Worm (Caenorhabditis elegans) whole organism, dauer: ENCODE results near the gene hpo-40.

Experiments used
- unc-62 ChIP-seq: sonication (generic microtip); optimal IDR thresholded peaks from 2 replicates; lab custom pipeline; 2017; ENCODE audit warnings: missing biosample characterization, missing genetic modification reagents, missing genetic modification characterization

hpo-40 gene

DNA sequence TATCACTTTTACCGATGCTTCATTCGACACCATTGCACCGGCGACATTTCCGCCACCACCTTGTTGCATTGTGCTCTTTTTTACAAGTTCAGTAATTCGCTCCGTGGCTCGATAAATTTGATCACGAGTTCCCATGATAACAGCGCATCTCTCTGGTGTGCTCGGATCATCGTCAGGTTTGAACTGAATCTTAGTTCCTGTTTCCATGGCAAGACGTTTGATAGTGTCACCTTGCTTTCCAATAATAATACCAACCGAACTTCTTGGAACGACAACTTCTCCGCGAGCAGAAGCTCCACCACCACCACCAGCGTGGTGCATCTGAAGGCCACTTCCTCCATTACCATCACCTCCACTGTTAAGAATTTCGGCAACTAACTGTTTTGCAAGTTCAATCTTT, 24.4 kb downstream of the hpo-40 start:
- TF ChIP-seq unc-62 (GFP tag; lab: Kevin White, UChicago), result no peak

DNA sequence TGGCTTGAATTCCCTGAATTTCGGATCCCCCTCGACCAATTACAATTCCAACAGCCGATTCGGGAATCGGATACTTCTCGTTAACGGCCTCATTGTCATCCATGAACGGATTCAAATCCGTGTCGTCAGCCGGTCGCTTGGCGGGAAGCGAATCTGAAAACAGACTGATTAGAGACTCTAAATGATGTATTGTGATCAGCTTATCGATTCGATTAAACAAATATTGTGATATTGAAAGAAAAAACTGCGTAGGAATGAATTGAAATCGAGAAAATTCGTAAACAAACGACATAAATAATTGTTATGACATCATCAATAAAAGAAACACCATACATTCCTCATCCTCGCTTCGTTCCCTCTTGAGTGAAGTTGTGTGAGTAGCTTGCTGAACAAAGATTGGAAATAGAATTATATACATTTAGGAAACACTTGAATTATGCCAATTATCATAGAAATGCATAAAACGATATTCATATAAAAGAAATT, 25.3 kb downstream of the hpo-40 start:
- no peak for TF ChIP-seq unc-62 (GFP tag; lab: Kevin White, UChicago)

DNA sequence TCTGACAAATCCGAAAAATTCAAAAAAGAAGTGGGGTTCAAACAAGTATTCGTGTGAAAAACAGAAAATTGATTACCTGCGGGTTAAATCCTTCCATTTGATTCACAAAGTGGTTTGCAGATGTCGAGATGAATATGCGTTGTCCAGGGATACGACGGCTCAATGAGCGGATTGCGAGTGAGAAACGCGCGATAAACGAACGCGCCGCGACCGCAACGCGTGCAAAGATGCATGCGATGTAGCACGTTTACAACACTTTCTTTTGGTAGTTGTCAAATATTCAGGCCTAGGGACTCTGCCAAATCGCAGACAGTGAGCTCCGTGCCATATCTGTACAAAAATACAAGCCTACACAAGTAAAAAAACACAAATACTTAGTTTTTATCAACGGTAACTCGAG, 25.9 kb downstream of the hpo-40 start, which contains the start of gene fubl-1:
fubl-1 (minus strand) TSS at position 202 of the 400 bp plus-strand sequence.
- TF ChIP-seq unc-62 (GFP tag; lab: Kevin White, UChicago), result no peak

DNA sequence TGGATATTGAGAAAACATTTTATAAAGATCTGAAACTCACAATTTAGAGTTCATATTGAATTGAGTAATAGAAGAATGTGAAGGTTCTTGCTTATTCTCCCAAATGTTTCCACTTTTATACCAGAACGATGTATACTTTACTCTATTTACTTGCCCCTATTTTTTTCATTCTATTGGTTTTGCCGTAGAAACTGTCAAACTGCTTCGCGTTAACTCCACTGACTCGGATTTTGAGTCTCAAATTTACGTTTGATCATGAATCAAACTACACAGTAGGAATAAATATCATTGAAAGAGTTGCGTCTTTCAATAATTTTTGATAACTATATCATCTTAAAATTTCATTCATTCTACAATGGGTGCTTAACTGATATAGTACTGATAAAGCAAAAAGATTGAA, 27.1 kb downstream of the hpo-40 start, which contains the start of gene fipr-8:
fipr-8 (minus strand) TSS at position 101 of the 400 bp plus-strand sequence.
- no peak for TF ChIP-seq unc-62 (GFP tag; lab: Kevin White, UChicago)

DNA sequence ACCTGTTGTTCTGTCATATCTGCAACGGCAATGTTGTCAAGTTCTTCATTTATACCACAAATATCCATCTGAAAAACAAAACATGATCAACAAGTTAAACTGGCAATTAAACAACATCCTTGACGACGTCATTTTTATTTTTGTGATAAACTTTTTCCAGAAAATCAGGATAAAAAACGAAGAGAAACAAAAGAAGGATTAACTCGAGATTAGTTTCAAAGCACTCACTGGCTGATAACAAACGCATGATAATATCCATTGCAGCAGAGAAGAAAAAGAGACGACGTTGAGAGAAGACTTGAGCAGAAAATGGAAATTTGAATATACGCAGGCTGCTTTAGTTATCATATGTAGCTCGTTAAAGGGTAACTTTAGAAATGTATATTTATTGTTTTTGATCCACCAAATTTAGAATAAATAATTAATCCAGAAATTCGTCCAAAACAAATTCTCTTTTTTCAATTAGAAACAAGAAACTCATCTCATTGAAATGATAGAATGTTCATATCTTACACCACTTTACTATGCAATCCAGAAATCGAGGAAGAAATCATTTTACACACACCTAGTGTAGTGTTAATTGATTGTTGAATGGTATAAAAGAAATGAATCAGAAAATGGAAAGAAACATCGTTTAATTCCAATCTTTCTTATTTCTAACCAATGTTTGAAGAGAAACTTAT, 28.5 kb downstream of the hpo-40 start, which contains the start of the genes C12D8.21 and col-148:
C12D8.21 (minus strand) TSS at position 68 of the 683 bp plus-strand sequence.
col-148 (plus strand) TSS at position 633 of the 683 bp plus-strand sequence.
- TF ChIP-seq unc-62 (GFP tag; lab: Kevin White, UChicago), result no peak

DNA sequence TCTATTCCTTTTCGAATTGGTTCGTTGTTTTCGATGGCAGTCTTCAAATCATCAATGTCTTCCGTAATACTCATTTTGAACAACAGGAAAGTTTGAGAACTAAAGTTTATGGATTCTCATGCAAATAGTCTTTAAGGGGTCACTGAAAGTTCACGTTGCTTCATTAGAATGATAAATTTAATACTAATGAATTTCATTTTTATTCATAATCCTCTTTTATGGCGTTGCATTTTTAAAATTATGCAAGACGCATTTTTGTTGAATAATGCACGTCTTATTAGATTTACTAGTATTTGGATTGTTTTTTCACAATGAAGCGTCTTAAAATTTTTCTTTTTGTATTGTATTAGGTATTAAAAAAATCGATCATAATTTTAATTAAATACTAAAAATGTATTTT, 30.4 kb downstream of the hpo-40 start, which contains the start of gene C12D8.9:
C12D8.9 (minus strand) TSS at position 101 of the 400 bp plus-strand sequence.
- no peak for TF ChIP-seq unc-62 (GFP tag; lab: Kevin White, UChicago)

DNA sequence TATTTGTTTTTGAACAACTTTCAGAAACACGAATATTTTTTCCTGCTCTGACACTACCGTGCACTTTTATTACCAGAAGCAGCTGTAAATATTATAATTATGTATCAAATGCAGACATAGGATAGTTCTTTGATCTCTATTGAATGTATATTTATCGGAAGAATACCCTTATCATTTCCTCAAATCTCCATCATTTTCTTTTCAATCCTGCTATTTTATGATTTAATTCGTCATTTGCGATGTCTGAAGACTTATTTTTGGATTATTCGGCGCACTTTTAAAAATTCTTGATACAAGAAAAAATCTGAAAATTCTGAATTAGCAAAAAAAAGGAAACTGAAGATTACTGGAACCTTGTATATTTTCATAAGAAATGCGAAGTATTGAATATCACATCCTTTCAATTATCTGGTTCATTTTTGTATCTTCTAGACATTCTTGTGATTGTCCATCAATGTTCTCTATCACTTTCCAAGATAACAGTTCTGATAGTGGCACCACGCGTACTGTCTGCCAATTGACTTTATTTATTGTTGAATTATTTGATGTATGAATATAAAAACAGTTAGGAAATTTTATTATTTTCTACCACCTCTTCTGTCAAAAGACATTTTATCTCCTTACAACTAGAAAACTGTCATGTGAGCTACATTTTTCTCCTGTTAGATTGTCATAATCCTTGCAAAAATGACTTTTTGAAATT, 31.4 kb downstream of the hpo-40 start:
- no peak for TF ChIP-seq unc-62 (GFP tag; lab: Kevin White, UChicago)

DNA sequence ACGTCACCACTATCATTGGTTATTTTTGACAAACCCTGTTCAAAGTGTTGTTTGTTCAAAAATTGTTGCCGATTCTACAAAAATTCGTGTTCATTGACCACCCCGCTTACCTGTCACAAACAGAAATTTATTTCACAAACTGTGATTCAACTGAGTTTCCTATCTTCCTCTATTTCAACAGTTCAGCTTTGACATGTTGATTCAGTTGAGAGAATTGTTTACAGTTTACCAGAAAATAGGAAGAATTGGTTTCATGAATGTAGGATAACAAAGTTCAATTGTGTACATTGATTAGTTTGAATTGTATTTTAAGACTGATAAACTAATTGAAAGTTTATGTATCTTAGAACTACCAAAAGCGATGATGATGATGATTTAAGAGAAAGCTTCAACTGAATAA, 32.9 kb downstream of the hpo-40 start:
- no peak for TF ChIP-seq unc-62 (GFP tag; lab: Kevin White, UChicago)

DNA sequence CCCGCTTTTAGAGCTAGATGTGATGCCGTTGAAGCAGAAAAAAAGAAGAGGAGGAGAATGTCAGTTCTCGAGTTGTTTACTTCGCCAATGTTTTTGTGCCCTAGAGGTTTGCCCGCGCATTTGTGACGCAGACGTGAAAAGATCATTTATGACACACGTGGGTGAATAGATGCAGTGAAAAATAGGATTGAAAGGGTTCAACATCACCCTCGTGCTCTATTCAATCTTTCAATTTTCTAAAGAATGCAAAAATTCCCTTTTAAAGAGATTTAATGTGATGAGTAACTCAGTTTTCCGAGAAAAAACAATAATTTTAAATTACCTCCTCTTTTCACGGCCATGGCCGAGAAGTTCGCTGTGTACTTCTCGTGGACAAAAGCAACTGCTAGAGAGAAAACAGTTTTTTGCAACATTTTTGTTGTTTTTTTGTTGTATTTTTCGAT, 33.7 kb downstream of the hpo-40 start:
- no peak for TF ChIP-seq unc-62 (GFP tag; lab: Kevin White, UChicago)

DNA sequence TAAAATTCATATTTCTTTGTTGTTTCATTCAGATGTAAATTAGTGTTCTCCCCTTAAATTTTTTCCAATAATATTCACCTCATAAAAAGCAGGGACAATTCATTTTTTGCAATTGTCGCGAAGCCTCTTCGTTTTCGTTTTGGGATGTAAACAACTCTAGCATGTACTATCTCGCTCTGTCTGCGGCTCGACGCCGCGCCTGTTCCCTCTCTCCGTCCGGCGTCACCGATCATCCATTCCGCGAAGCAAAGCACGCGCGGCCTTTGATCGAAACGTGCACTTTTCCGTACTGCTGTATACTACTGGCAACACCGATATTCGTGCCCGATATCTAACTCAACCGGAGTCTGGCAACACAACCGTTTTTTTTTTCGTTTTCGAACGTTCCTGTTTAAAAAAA, 34.2 kb downstream of the hpo-40 start:
- no peak for TF ChIP-seq unc-62 (GFP tag; lab: Kevin White, UChicago)

DNA sequence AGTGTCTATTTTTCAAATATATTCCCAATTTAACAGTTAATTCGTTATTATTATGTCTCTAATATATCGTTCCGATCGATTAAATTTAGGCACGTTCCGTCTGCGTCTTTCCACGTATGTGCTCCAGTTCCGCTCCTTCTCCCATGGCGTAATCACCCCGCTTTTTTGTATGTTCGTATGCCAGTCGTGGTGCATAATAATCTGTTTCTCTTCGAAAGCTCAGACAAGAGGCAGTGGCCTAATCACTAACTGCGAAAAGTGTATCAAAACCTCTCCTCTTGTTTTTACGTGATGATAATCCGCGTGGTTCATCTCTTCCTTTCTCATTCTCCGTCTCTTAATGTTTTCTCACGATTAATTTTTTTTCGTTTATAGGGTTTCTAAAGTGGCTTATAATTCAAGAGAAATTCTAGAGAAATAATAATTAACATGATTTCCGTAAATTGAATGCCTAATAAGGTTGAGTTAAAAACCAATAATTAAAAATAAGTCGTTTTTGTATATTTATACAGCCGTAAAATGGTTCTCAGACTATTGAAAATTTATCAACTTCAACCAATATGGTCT, 35.0 kb downstream of the hpo-40 start:
- TF ChIP-seq unc-62 (GFP tag; lab: Kevin White, UChicago), result no peak

DNA sequence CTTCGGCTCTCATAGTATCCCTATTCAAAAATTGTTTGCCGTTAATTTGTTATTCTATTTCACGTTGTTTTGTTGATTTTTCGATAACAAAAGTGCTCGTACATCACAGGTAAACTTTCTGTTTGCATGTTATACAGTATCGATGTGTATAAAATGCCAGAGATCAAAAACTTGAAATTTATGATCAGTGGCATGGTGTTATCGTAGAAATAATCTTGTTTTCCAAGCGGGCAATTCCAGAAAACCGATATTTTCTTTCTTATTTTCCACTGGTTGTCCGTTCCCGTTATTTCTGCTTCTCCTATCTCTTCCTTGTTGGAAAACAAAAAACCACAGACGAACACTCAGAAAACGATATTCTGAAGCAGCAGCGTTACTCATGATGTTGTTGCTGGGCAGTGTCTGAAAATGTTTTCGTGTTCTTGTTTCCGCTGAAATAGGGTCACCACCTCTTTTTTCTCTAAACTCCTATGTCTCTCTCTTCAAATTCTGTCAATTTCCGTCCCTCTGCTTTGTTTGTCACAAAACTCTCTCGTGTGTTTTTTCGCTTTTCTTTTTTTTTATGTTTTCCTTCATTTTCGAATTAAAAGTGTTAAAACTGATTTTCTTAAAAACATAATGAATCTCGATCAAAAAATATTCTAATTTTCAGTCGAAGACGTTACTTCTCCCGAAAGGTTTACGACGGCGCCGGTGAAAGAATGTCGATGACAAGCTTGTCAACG, 35.7 kb downstream of the hpo-40 start, which contains the start of gene akt-1:
akt-1 (plus strand) TSS at position 651 of the 725 bp plus-strand sequence.
- no peak for TF ChIP-seq unc-62 (GFP tag; lab: Kevin White, UChicago)

DNA sequence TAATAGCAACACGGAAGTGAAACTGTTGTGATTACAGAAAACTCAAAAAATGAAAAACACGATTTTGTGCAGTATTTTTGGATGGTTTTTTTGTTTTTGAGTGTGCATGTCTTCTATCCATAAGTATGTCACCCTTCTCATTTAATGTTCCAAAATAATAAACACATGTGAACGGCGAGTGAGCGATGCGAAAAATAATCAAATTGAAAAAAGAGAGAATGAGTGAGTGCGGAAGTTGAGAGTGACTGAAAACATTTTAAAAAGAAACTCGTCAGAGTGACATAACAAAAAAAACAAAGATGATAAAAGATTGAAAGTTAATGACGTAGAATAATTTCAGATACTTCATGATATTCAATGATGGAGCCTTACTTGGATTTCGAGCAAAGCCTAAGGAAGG, 36.8 kb downstream of the hpo-40 start:
- no peak for TF ChIP-seq unc-62 (GFP tag; lab: Kevin White, UChicago)

DNA sequence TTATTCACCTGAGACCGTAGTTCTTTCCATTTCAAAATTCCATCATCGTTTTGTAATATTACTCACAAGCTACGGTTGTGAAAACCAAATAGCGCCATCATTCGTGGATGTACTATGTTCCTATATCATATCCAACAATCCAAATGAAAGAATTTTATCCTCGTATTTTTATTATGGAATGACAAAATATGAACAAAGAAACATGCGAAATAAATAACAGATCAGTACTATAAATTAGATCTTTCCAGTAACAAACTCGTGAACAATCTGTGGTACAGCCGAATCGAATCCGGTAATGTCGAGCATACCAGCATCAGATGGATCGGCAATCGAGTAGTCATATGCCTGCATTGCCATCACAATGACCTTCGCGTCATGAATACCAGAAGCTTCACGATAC, 40.0 kb downstream of the hpo-40 start:
- no peak for TF ChIP-seq unc-62 (GFP tag; lab: Kevin White, UChicago)

DNA sequence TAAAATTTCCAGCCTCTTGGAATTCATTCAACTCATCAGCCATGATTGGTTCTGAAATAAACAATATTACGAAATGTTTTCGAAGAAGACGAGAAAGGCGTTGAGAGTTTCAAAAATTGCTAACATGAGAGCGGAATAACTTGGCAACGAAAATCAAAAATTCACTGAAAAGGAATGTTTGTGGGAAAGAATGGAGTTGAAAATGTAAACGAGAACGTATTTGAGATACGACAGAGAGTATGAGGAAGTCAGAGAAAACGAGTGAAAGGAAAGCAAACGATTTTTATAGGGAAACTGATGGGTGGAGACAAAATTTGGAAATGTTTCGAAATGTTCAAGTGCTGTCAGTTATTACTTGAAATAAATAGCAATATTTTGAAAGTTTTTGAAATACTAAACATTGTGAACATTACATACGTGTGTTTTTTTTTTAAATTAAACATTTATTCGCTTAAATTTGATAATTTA, 42.3 kb downstream of the hpo-40 start, which contains the start of gene rop-1:
rop-1 (minus strand) TSS at position 51 of the 468 bp plus-strand sequence.
- no peak for TF ChIP-seq unc-62 (GFP tag; lab: Kevin White, UChicago)
